Fruit fly (Drosophila melanogaster) whole organism, embryonic: ENCODE measurements around the gene CG33293.

ENCODE experiments used
- Abd-B ChIP-seq: fragments of 200-800 bp; sonication (Bioruptor generic); optimal IDR thresholded peaks from 2 replicates; lab custom pipeline; 2018; ENCODE audit warnings: missing biosample characterization, mild to moderate bottlenecking, missing genetic modification characterization, moderate library complexity
- Antp ChIP-seq: fragments of 200-800 bp; sonication (Bioruptor generic); optimal IDR thresholded peaks from 3 replicates; lab custom pipeline; 2016; ENCODE audit warnings: missing biosample characterization, missing genetic modification characterization
- CG11696 ChIP-seq: fragments of 200-800 bp; sonication (Bioruptor generic); IDR thresholded peaks from 2 replicates; pipeline ENCODE4 v1.3.6; 2022; ENCODE audit warnings: missing biosample characterization, missing genetic modification characterization
- CG12299 ChIP-seq: fragments of 200-800 bp; sonication (Bioruptor generic); optimal IDR thresholded peaks from 2 replicates; lab custom pipeline; 2018; ENCODE audit warnings: missing biosample characterization, mild to moderate bottlenecking, missing genetic modification characterization
- CG12659 ChIP-seq: fragments of 200-800 bp; sonication (Bioruptor generic); optimal IDR thresholded peaks from 3 replicates; lab custom pipeline; 2017; ENCODE audit warnings: mild to moderate bottlenecking, missing biosample characterization, missing genetic modification reagents, missing genetic modification characterization
- CG12769 ChIP-seq: fragments of 200-800 bp; sonication (Bioruptor generic); optimal IDR thresholded peaks from 2 replicates; lab custom pipeline; 2019; ENCODE audit warnings: missing biosample characterization, mild to moderate bottlenecking, missing genetic modification characterization, moderate library complexity
- CG12942 ChIP-seq: fragments of 200-800 bp; sonication (Bioruptor generic); optimal IDR thresholded peaks from 3 replicates; lab custom pipeline; 2016; ENCODE audit warnings: missing biosample characterization, missing genetic modification characterization
- CG13296 ChIP-seq: fragments of 200-800 bp; sonication (Bioruptor generic); optimal IDR thresholded peaks from 3 replicates; lab custom pipeline; 2018; ENCODE audit warnings: missing biosample characterization, mild to moderate bottlenecking, missing genetic modification characterization
- CG16815 ChIP-seq: fragments of 200-800 bp; sonication (Bioruptor generic); optimal IDR thresholded peaks from 3 replicates; lab custom pipeline; 2017; ENCODE audit warnings: missing biosample characterization, mild to moderate bottlenecking, missing genetic modification characterization
- CG17802 ChIP-seq: fragments of 200-800 bp; sonication (Bioruptor generic); optimal IDR thresholded peaks from 2 replicates; lab custom pipeline; 2018; ENCODE audit warnings: missing biosample characterization, mild to moderate bottlenecking, missing genetic modification characterization, moderate library complexity
- CG3838 ChIP-seq: fragments of 200-800 bp; sonication (Bioruptor generic); optimal IDR thresholded peaks from 3 replicates; lab custom pipeline; 2016; ENCODE audit warnings: missing biosample characterization, missing genetic modification characterization
- CG6272 ChIP-seq: fragments of 200-800 bp; sonication (Bioruptor generic); IDR thresholded peaks from 2 replicates; pipeline ENCODE4 v1.3.6; 2022; ENCODE audit warnings: missing biosample characterization, missing genetic modification characterization
- CG6689 ChIP-seq: fragments of 200-800 bp; sonication (Bioruptor generic); IDR thresholded peaks from 2 replicates; pipeline ENCODE4 v1.3.6; 2022; ENCODE audit warnings: missing biosample characterization, missing genetic modification characterization
- CG7556 ChIP-seq: fragments of 200-800 bp; sonication (Bioruptor generic); optimal IDR thresholded peaks from 2 replicates; lab custom pipeline; 2017; ENCODE audit warnings: missing biosample characterization, mild to moderate bottlenecking, missing genetic modification characterization
- CG8924 ChIP-seq: fragments of 200-800 bp; optimal IDR thresholded peaks from 3 replicates; lab custom pipeline; 2019; ENCODE audit warnings: missing biosample characterization, mild to moderate bottlenecking, missing genetic modification characterization, moderate library complexity
- CG9932 ChIP-seq: fragments of 200-800 bp; sonication (Bioruptor generic); IDR thresholded peaks from 2 replicates; pipeline ENCODE4 v1.3.6; 2022; ENCODE audit warnings: missing biosample characterization, missing genetic modification characterization
- D ChIP-seq, 2 experiments: fragments of 200-800 bp in 1 of 2; fragments of >200 bp in 1 of 2; sonication (Bioruptor generic) in 1 of 2; optimal IDR thresholded peaks; 2 replicates in 1 of 2; 3 replicates in 1 of 2; lab custom pipeline; 2017; ENCODE audit warnings: mild to moderate bottlenecking in 1 of 2, missing biosample characterization in 1 of 2, missing genetic modification characterization in 1 of 2, missing genetic modification reagents in 1 of 2
- D19A ChIP-seq: fragments of 200-800 bp; optimal IDR thresholded peaks from 3 replicates; lab custom pipeline; 2019; ENCODE audit warnings: missing biosample characterization, mild to moderate bottlenecking, missing genetic modification characterization, moderate library complexity
- Deaf1 ChIP-seq: fragments of 200-800 bp; optimal IDR thresholded peaks from 3 replicates; lab custom pipeline; 2019; ENCODE audit warnings: missing biosample characterization, mild to moderate bottlenecking, missing genetic modification characterization, moderate library complexity
- E2f2 ChIP-seq: fragments of 200-800 bp; sonication (Bioruptor generic); IDR thresholded peaks from 2 replicates; pipeline ENCODE4 v1.3.6; 2022; ENCODE audit warnings: missing biosample characterization, missing genetic modification characterization
- Fer3 ChIP-seq: fragments of 200-800 bp; sonication (Bioruptor generic); optimal IDR thresholded peaks from 2 replicates; lab custom pipeline; 2018; ENCODE audit warnings: missing biosample characterization, mild to moderate bottlenecking, missing genetic modification characterization, moderate library complexity
- Gug ChIP-seq: fragments of 200-800 bp; sonication (Bioruptor generic); IDR thresholded peaks from 4 replicates; pipeline ENCODE4 v1.3.6; 2022; ENCODE audit warnings: missing biosample characterization, missing genetic modification characterization
- NC2α ChIP-seq: fragments of 200-800 bp; sonication (Bioruptor generic); optimal IDR thresholded peaks from 2 replicates; lab custom pipeline; 2016; ENCODE audit warnings: missing biosample characterization, missing genetic modification characterization
- Oaz ChIP-seq: fragments of 200-800 bp; sonication (Bioruptor generic); IDR thresholded peaks from 2 replicates; pipeline ENCODE4 v1.3.6; 2022; ENCODE audit warnings: missing biosample characterization, missing genetic modification characterization
- Poxn ChIP-seq: fragments of 200-800 bp; sonication (Bioruptor generic); IDR thresholded peaks from 2 replicates; pipeline ENCODE4 v1.3.6; 2022; ENCODE audit warnings: missing biosample characterization, missing genetic modification characterization
- Sin3A ChIP-seq: fragments of >200 bp; optimal IDR thresholded peaks from 2 replicates; lab custom pipeline; 2018
- Sox102F ChIP-seq: fragments of 200-800 bp; sonication (Bioruptor generic); optimal IDR thresholded peaks from 2 replicates; lab custom pipeline; 2018; ENCODE audit warnings: missing biosample characterization, mild to moderate bottlenecking, missing genetic modification characterization, moderate library complexity
- Usf ChIP-seq: fragments of 200-800 bp; sonication (Bioruptor generic); optimal IDR thresholded peaks from 2 replicates; lab custom pipeline; 2017; ENCODE audit warnings: missing genotype, missing biosample characterization, missing genetic modification characterization
- ap ChIP-seq: fragments of 200-800 bp; sonication (Bioruptor generic); IDR thresholded peaks from 2 replicates; pipeline ENCODE4 v1.3.6; 2022; ENCODE audit warnings: missing biosample characterization, missing genetic modification characterization
- bab2 ChIP-seq: fragments of 200-800 bp; sonication (Bioruptor generic); optimal IDR thresholded peaks from 2 replicates; lab custom pipeline; 2016; ENCODE audit warnings: missing biosample characterization, missing genetic modification characterization
- bsh ChIP-seq, 2 experiments: fragments of 200-800 bp; sonication (Bioruptor generic); optimal IDR thresholded peaks; 2 replicates each; lab custom pipeline; 2017 to 2018; ENCODE audit warnings: mild to moderate bottlenecking in 2 of 2, missing biosample characterization in 2 of 2, missing genetic modification characterization in 2 of 2, moderate library complexity in 1 of 2
- chn ChIP-seq: fragments of 200-800 bp; sonication (Bioruptor generic); optimal IDR thresholded peaks from 2 replicates; lab custom pipeline; 2016; ENCODE audit warnings: missing biosample characterization, missing genetic modification characterization
- corto ChIP-seq: fragments of 200-800 bp; sonication (Bioruptor generic); optimal IDR thresholded peaks from 2 replicates; lab custom pipeline; 2016; ENCODE audit warnings: missing biosample characterization, mild to moderate bottlenecking, missing genetic modification characterization, moderate library complexity
- da ChIP-seq: fragments of 200-800 bp; sonication (Bioruptor generic); optimal IDR thresholded peaks from 2 replicates; lab custom pipeline; 2016; ENCODE audit warnings: missing biosample characterization, missing genetic modification characterization
- dati ChIP-seq: fragments of 200-800 bp; sonication (Bioruptor generic); IDR thresholded peaks from 2 replicates; pipeline ENCODE4 v1.3.6; 2022; ENCODE audit warnings: missing biosample characterization, missing genetic modification characterization
- fd96Cb ChIP-seq: fragments of 200-800 bp; sonication (Bioruptor generic); optimal IDR thresholded peaks from 2 replicates; lab custom pipeline; 2018; ENCODE audit warnings: missing biosample characterization, mild to moderate bottlenecking, missing genetic modification characterization, moderate library complexity
- gce ChIP-seq: fragments of 200-800 bp; sonication (Bioruptor generic); IDR thresholded peaks from 3 replicates; pipeline ENCODE4 v1.3.6; 2022; ENCODE audit warnings: missing biosample characterization, missing genetic modification characterization
- lilli ChIP-seq: fragments of 200-800 bp; sonication (Bioruptor generic); optimal IDR thresholded peaks from 3 replicates; lab custom pipeline; 2016; ENCODE audit warnings: missing biosample characterization, missing genetic modification characterization
- nau ChIP-seq: fragments of 200-800 bp; sonication (Bioruptor generic); optimal IDR thresholded peaks from 3 replicates; lab custom pipeline; 2017; ENCODE audit warnings: missing biosample characterization, mild to moderate bottlenecking, missing genetic modification characterization, missing genetic modification reagents
- nmo ChIP-seq: fragments of 200-800 bp; sonication (Bioruptor generic); optimal IDR thresholded peaks from 2 replicates; lab custom pipeline; 2018; ENCODE audit warnings: missing biosample characterization, mild to moderate bottlenecking, missing genetic modification characterization, moderate library complexity
- pfk ChIP-seq: fragments of 200-800 bp; sonication (Bioruptor generic); optimal IDR thresholded peaks from 2 replicates; lab custom pipeline; 2018; ENCODE audit warnings: missing biosample characterization, mild to moderate bottlenecking, missing genetic modification characterization, moderate library complexity
- pnt ChIP-seq: fragments of 200-800 bp; sonication (Bioruptor generic); optimal IDR thresholded peaks from 3 replicates; lab custom pipeline; 2016; ENCODE audit warnings: missing biosample characterization, missing genetic modification characterization
- pum ChIP-seq: fragments of 200-800 bp; sonication (Bioruptor generic); optimal IDR thresholded peaks from 2 replicates; lab custom pipeline; 2016; ENCODE audit warnings: missing biosample characterization, missing genetic modification characterization
- seq ChIP-seq: fragments of 200-800 bp; sonication (Bioruptor generic); IDR thresholded peaks from 2 replicates; pipeline ENCODE4 v1.3.6; 2022; ENCODE audit warnings: missing biosample characterization, missing genetic modification characterization
- sisA ChIP-seq: fragments of 200-800 bp; sonication (Bioruptor generic); IDR thresholded peaks from 2 replicates; pipeline ENCODE4 v1.3.6; 2022; ENCODE audit warnings: missing biosample characterization, missing genetic modification characterization
- sna ChIP-seq: fragments of 200-800 bp; sonication (Bioruptor generic); IDR thresholded peaks from 2 replicates; pipeline ENCODE4 v1.3.6; 2022; ENCODE audit warnings: missing biosample characterization, missing genetic modification characterization; ENCODE audit not compliant: partially characterized antibody
- sr ChIP-seq: fragments of 200-800 bp; sonication (Bioruptor generic); IDR thresholded peaks from 3 replicates; pipeline ENCODE4 v1.3.6; 2022; ENCODE audit warnings: missing biosample characterization, missing genetic modification characterization
- tup ChIP-seq: fragments of 200-800 bp; sonication (Bioruptor generic); optimal IDR thresholded peaks from 2 replicates; lab custom pipeline; 2016; ENCODE audit warnings: missing biosample characterization, mild to moderate bottlenecking, missing genetic modification characterization, moderate library complexity

The CG33293 gene

DNA sequence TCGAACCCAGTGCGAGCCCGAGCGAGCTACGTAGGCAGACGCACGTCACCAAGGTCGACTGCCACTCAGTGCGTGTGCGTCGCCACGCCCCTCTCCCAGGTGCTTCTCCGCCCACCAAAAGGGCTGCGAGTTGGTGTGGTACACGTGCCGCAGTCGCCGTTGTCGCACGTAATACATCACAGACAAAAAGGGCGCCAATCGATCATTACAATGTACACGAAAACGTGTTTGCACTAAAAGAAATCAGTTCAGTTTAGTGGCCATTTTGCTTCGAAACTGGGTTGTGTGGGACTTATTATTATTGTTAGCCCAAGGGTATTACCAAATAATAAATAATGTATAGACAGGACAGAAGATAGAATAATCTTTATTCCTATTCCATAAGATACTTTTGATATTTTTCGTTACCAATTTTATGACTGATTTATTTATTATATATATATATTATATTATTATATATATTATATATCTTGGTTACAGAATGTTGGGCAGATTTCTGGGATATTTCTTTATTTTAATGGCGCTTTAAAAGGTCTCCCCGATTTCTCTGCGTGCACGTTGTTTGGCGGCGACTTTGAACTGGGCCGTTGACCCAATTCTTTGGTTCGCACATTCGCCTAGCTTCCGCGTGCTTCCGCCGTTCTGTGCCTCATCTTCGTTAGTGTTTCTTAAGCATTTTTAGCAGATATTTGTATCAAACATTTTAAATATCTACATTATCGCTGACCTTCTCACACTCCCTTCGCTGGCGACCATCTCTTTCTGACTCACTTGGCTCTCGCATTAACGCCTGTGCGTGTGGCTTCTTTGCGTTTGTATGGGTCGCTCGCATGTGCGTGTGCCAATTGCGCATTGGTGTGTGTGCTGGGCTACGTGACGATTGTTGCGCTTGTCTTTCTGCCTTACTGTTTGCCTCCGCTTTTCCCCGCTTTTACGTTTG lies 23.0 kb upstream of the CG33293 start (continued):
- TF ChIP-seq seq (GFP tag; lab: Robert Waterston, UW) = peak; percentile 79
- TF ChIP-seq fd96Cb (tag; lab: Kevin White, UChicago) = peak; percentile 86
- no peak for TF ChIP-seq pfk (GFP tag; lab: Kevin White, UChicago)
- peak; percentile 60; the same call in 1 of the 4 replicates for TF ChIP-seq Gug (GFP tag; lab: Robert Waterston, UW)
- TF ChIP-seq sr = peak; percentile 100
- TF ChIP-seq CG12769 = peak; percentile 81
- TF ChIP-seq chn (GFP tag; lab: Kevin White, UChicago) = peak; percentile 11
- no peak for TF ChIP-seq CG3838 (GFP tag; lab: Kevin White, UChicago)
- TF ChIP-seq CG9932 (GFP tag; lab: Robert Waterston, UW) = peak; percentile 55; the same call in 1 of the 2 replicates
- 0 out of 2 replicates have a peak, but pooled peaks have one; percentile 43 for TF ChIP-seq Oaz (GFP tag; lab: Robert Waterston, UW)
- peak; percentile 92 for TF ChIP-seq CG7556 (GFP tag; lab: Kevin White, UChicago)
- no peak for TF ChIP-seq Sin3A (lab: Kevin White, UChicago)
- peak; percentile 50; the same call in 1 of the 2 replicates for TF ChIP-seq sna (GFP tag; lab: Robert Waterston, UW)
- TF ChIP-seq Antp (GFP tag; lab: Kevin White, UChicago) = peak; percentile 23
- no peak for TF ChIP-seq D (optimal IDR thresholded peaks at IDR 0.05; lab: Kevin White, UChicago)
- peak; percentile 86 for TF ChIP-seq D (GFP tag; optimal IDR thresholded peaks at IDR 0.05; lab: Kevin White, UChicago)
- TF ChIP-seq CG6689 (GFP tag; lab: Robert Waterston, UW) = peak; percentile 85
- TF ChIP-seq CG13296 = peak; percentile 93
- TF ChIP-seq dati (GFP tag; lab: Robert Waterston, UW) = peak; percentile 27; the same call in 1 of the 2 replicates
- peak; percentile 73 for TF ChIP-seq Fer3 (tag; lab: Kevin White, UChicago)
- no peak for TF ChIP-seq bab2 (GFP tag; lab: Kevin White, UChicago)
- peak; percentile 45 for TF ChIP-seq Deaf1
- peak; percentile 5 for TF ChIP-seq pnt (GFP tag; lab: Kevin White, UChicago)
- TF ChIP-seq CG8924 (tag; lab: Kevin White, UChicago) = peak; percentile 94
- peak; percentile 93 for TF ChIP-seq nmo
- peak; percentile 28 for TF ChIP-seq pum (GFP tag; lab: Kevin White, UChicago)
- peak; percentile 42 to 82 for TF ChIP-seq bsh (GFP tag; optimal IDR thresholded peaks at IDR 0.05; lab: Kevin White, UChicago)
- no peak for TF ChIP-seq da (GFP tag; lab: Kevin White, UChicago)
- TF ChIP-seq Poxn = peak; percentile 42; the same call in 1 of the 2 replicates
- TF ChIP-seq corto (GFP tag; lab: Kevin White, UChicago) = no peak
- no peak for TF ChIP-seq nau (GFP tag; lab: Kevin White, UChicago)
- TF ChIP-seq sisA (GFP tag; lab: Robert Waterston, UW) = peak; percentile 67; the same call in 1 of the 2 replicates
- TF ChIP-seq NC2α (GFP tag; lab: Kevin White, UChicago) = no peak
- TF ChIP-seq Abd-B = peak; percentile 87
- TF ChIP-seq ap (GFP tag; lab: Robert Waterston, UW) = peak; percentile 66
- peak; percentile 34 for TF ChIP-seq tup (GFP tag; lab: Kevin White, UChicago)
- peak; percentile 44 for TF ChIP-seq CG17802 (tag; lab: Kevin White, UChicago)
- TF ChIP-seq gce = no peak; the same call in 2 of the 3 replicates
- TF ChIP-seq Sox102F (GFP tag; lab: Kevin White, UChicago) = peak; percentile 86
- TF ChIP-seq Usf (GFP tag; lab: Kevin White, UChicago) = peak; percentile 22
- TF ChIP-seq CG12942 (GFP tag; lab: Kevin White, UChicago) = peak; percentile 70
- peak; percentile 94 for TF ChIP-seq CG12659 (GFP tag; lab: Kevin White, UChicago)
- TF ChIP-seq CG11696 (GFP tag; lab: Robert Waterston, UW) = peak; percentile 61
- TF ChIP-seq CG6272 (GFP tag; lab: Robert Waterston, UW) = peak; percentile 48; the same call in 1 of the 2 replicates
- TF ChIP-seq E2f2 (GFP tag; lab: Robert Waterston, UW) = peak; percentile 58; the same call in 1 of the 2 replicates
- TF ChIP-seq CG12299 (tag; lab: Kevin White, UChicago) = peak; percentile 81
- peak; percentile 86 for TF ChIP-seq D19A (tag; lab: Kevin White, UChicago)
- peak; percentile 43 for TF ChIP-seq lilli (GFP tag; lab: Kevin White, UChicago)
- peak; percentile 50 for TF ChIP-seq CG16815 (GFP tag; lab: Kevin White, UChicago)
